Fruit fly (Drosophila melanogaster) whole organism: Measurements from ENCODE around the gene Cyp4ac1.
A peak's percentile ranks its signal among the peaks of the same experiment; 100 is the strongest.

ENCODE experiments used
- CG8478 ChIP-seq: fragments of >200 bp; optimal IDR thresholded peaks from 2 replicates; lab custom pipeline; 2018; ENCODE audit warnings: inconsistent platforms
- Dll ChIP-seq: fragments of >200 bp; optimal IDR thresholded peaks from 2 replicates; lab custom pipeline; 2017
- EcR ChIP-seq, 2 experiments: fragments of >200 bp; optimal IDR thresholded peaks; 2 replicates each; lab custom pipeline; 2017; ENCODE audit warnings: missing biosample characterization in 2 of 2, missing genetic modification characterization in 2 of 2, missing genetic modification reagents in 2 of 2
- pan ChIP-seq: fragments of >200 bp; optimal IDR thresholded peaks from 2 replicates; lab custom pipeline; 2017
- psq ChIP-seq: fragments of >200 bp; optimal IDR thresholded peaks from 2 replicates; lab custom pipeline; 2017
- usp ChIP-seq: fragments of >200 bp; optimal IDR thresholded peaks from 2 replicates; lab custom pipeline; 2017; ENCODE audit warnings: missing biosample characterization, missing genetic modification characterization, mixed read lengths

The Cyp4ac1 gene

DNA sequence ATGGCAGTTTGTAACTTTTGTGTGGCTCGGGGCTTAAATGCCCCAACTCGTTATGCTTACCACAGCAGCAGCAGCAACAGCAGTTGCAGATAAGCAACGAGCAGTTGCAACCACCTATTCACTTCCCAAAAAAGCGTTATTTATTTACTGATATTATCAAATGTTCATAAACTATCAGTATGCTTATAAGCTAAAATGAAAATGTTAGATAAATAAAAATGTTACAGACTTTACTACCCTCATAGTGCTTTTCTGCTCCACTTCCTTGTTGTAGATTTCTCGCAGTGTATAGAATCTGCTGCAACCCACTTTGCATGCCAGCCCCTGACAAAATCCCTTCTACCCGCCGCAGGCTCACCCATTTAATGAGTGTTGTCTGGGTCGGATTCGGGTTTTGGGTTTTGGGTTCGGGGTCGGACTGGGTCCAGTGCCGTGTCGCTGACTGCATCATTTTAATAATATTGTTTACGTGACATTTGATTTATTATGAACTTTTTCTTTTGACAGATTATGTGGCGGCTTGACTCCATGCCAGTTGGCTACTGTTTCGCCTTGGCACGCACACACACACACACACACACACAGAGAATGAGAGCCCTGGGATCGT lies 9.6 kb upstream of the Cyp4ac1 start:
- TF ChIP-seq Dll (lab: Kevin White, UChicago) (peak; percentile 58), pan (lab: Kevin White, UChicago) (no peak)

- TF ChIP-seq pan (lab: Kevin White, UChicago) (no peak), EcR (GFP tag; optimal IDR thresholded peaks at IDR 0.05; lab: Kevin White, UChicago) (no peak), CG8478 (no peak), psq (no peak)
Observed at dm6 chr2L:5256036-5256846, 7.6 kb upstream of the Cyp4ac1 start.

DNA sequence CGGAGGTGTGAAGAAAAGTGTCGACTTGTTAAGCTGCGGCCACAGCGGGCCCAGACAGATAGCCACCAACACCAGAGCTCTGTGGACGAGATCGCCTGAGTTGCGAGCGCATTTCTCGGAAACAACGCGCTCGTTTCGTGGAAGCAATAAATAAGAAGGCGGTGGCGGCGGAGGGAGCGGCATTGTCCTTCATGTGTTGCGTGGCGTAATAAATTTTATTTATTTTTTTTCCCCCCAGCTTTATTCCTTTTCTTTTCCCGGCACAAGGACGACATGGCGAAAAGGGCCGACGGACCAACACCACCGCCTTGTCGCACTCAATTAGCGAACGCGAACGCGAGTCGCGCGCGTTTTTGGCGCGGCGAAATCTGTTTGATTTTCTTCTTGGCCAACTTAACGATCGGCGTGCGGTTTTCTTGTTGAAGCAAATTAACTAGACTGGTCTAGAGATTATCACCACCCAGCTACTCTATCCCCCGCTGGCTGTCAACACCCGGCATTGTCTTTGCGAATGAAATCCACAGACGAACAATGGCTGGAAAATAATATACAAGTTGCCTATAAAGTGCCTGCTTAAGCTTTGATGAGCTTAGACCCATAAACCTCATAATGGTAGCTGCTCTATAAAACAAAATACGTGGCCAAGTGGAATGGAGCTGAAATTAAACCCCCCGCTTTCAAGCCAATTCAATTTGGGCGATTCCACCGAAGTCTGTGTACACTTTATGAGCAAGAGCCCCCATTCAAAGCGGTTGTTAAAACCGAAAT lies 4.5 kb upstream of the Cyp4ac1 start:
- no peak for TF ChIP-seq EcR (GFP tag; optimal IDR thresholded peaks at IDR 0.05; lab: Kevin White, UChicago)
- TF ChIP-seq usp (GFP tag; lab: Kevin White, UChicago): no peak
- TF ChIP-seq pan (lab: Kevin White, UChicago): no peak
- TF ChIP-seq psq: no peak
- TF ChIP-seq Dll (lab: Kevin White, UChicago): no peak
- no peak for TF ChIP-seq CG8478

dm6 chr2L:5260267-5260666 lies 3.5 kb upstream of the Cyp4ac1 start:
- TF ChIP-seq pan (lab: Kevin White, UChicago) (no peak), psq (no peak), EcR (GFP tag; optimal IDR thresholded peaks at IDR 0.05; lab: Kevin White, UChicago) (no peak), CG8478 (no peak)

DNA sequence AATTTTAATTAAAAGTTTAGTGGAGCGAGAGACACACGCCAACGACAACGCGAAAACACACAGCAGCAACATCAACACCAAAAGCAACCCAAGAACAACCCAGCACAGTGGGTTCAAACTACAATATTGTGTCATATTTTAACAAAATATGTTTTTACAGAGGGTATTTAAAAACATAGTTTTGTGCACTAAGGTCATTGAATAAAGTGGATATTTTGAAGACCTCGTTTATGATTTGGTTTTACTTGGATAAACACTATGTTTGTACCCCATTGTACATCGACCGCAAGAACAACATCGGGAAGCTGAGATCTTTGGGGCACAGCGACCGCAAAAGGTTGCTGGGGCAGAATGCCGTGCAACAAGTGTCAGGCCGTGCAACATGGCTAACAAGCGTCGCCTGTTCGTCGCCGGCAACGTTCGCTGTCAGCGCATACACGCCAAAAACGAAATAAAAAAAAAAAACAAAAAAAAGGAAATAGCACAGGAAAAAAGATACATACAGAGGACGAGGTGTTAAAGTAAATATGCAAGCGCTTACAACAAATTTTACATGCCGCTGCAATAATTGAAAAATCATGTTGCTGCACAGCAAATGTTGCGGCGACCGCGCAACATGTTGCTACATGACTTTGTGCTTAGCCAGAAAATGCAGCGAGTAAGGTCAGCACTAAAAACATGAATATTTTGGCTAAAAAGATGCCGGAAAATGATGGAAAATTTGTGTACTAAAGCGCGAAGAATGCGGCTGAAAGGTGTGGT lies 2.4 kb upstream of the Cyp4ac1 start:
- TF ChIP-seq EcR (GFP tag; optimal IDR thresholded peaks at IDR 0.05; lab: Kevin White, UChicago): no peak
- no peak for TF ChIP-seq psq
- no peak for TF ChIP-seq CG8478
- no peak for TF ChIP-seq usp (GFP tag; lab: Kevin White, UChicago)
- TF ChIP-seq Dll (lab: Kevin White, UChicago): no peak
- TF ChIP-seq pan (lab: Kevin White, UChicago): no peak

DNA sequence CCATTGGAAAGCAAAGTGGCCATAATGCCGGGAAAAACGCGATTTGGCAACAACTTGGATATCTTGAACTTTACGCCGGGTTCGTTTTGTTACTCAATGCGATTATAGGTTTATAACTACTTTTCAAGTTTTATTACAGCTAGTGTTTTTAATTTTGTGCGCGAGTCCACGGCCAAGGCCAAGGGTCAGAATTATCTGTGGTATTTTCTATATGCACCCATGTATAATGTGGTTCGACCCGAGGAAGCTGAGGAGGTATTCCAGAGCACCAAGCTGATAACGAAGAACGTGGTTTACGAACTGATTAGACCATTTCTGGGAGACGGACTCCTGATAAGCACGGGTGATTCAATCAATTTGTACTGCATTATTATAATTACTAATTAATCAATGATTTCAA lies 356 bp downstream of the Cyp4ac1 start:
- no peak for TF ChIP-seq usp (GFP tag; lab: Kevin White, UChicago)
- TF ChIP-seq pan (lab: Kevin White, UChicago): no peak
- TF ChIP-seq Dll (lab: Kevin White, UChicago): no peak
- no peak for TF ChIP-seq CG8478
- TF ChIP-seq psq: no peak
- no peak for TF ChIP-seq EcR (GFP tag; optimal IDR thresholded peaks at IDR 0.05; lab: Kevin White, UChicago)

dm6 chr2L:5266092-5266491 lies 2.3 kb downstream of the Cyp4ac1 start, which contains the start of gene Cyp4ac2:
Gene Cyp4ac2 (plus strand): TSS chr2L:5266392.
- no peak for TF ChIP-seq usp (GFP tag; lab: Kevin White, UChicago)
- no peak for TF ChIP-seq psq
- no peak for TF ChIP-seq EcR (GFP tag; optimal IDR thresholded peaks at IDR 0.05; lab: Kevin White, UChicago)
- no peak for TF ChIP-seq pan (lab: Kevin White, UChicago)
- no peak for TF ChIP-seq CG8478

DNA sequence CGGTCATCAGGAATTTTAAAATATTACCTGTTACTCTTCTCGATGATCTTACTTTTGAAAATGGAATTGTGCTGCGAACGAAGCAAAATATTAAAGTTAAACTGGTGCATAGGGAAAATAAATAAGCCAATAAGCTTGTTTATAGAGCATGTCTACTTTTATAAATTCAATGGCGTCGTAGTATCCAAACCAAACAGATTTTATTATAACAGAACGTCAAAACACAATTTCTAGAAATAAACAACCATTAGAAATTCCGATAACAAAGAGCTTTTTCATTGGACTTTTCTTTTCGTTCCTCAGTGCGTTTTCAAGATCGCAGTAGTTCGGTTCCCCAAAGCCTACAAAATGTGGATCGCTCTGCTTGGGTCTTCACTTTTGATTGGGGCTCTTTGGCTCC lies 4.4 kb downstream of the Cyp4ac1 start, which contains the start of gene Cyp4ac3:
Gene Cyp4ac3 (plus strand): TSS at position 301 of the 400 bp plus-strand sequence.
- TF ChIP-seq CG8478 (no peak), Dll (lab: Kevin White, UChicago) (no peak), psq (no peak), usp (GFP tag; lab: Kevin White, UChicago) (no peak), pan (lab: Kevin White, UChicago) (no peak), EcR (GFP tag; optimal IDR thresholded peaks at IDR 0.05; lab: Kevin White, UChicago) (no peak)

DNA sequence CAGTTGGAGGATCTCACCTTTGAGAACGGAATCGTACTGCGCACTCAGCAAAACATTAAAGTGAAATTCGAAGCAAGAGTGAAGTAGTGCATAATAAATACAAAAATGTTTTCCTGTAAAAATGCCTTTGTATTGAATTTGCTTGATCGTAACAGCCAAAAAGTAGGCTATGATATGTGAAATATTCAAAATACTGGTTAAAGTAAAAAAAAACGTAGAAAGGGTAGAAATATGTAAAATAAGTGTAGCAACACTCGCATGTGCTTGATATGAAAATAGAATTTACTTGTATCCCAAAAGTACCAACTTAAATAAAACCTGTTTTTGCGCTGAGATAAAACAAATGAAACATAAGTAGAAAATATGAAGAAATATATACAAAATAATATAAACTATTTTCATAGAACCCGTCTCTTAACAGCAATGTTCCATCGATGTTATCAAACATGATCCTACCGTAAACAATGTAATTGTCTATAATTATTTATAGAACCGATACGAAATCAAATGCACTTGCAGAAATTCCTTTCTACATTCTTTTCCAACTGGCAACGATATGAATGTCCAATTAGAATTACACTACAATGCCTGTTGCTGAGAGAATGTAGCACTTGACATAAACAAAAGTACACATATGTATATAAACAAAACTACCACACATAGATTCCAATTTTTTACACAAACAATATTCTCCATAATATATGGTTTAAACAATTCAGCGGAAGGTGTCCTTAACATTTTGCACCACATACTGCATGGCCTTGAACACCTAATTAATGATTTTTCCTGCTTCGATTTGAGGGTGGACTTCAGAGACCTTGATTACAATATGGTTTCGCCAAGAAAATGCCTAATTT lies 6.6 kb downstream of the Cyp4ac1 start:
- TF ChIP-seq usp (GFP tag; lab: Kevin White, UChicago) (no peak), CG8478 (no peak), EcR (GFP tag; optimal IDR thresholded peaks at IDR 0.05; lab: Kevin White, UChicago) (no peak), Dll (lab: Kevin White, UChicago) (no peak), pan (lab: Kevin White, UChicago) (no peak)

- no peak for TF ChIP-seq psq
- TF ChIP-seq Dll (lab: Kevin White, UChicago): no peak
- no peak for TF ChIP-seq CG8478
- TF ChIP-seq EcR (GFP tag; optimal IDR thresholded peaks at IDR 0.05; lab: Kevin White, UChicago): no peak
- no peak for TF ChIP-seq pan (lab: Kevin White, UChicago)
- no peak for TF ChIP-seq usp (GFP tag; lab: Kevin White, UChicago)
Observed at dm6 chr2L:5271081-5271480, 7.3 kb downstream of the Cyp4ac1 start, which contains the start of gene tkv. Gene tkv (minus strand): TSS chr2L:5271384.
